Fruit fly (Drosophila melanogaster) whole organism, embryonic: Measurements from ENCODE around the gene CG13700.

Experiments
- Ada2b ChIP-seq: fragments of 200-800 bp; sonication (Bioruptor generic); IDR thresholded peaks from 2 replicates; pipeline ENCODE4 v1.3.6; 2022; ENCODE audit warnings: missing biosample characterization, missing genetic modification characterization
- CG11696 ChIP-seq: fragments of 200-800 bp; sonication (Bioruptor generic); IDR thresholded peaks from 2 replicates; pipeline ENCODE4 v1.3.6; 2022; ENCODE audit warnings: missing biosample characterization, missing genetic modification characterization
- CG9215 ChIP-seq: fragments of 200-800 bp; sonication (Bioruptor generic); IDR thresholded peaks from 2 replicates; pipeline ENCODE4 v1.3.6; 2022; ENCODE audit warnings: missing biosample characterization, missing genetic modification characterization
- CG9817 ChIP-seq: fragments of 200-800 bp; sonication (Bioruptor generic); optimal IDR thresholded peaks from 2 replicates; lab custom pipeline; 2018; ENCODE audit warnings: missing biosample characterization, mild to moderate bottlenecking, missing genetic modification characterization, moderate library complexity
- btn ChIP-seq: fragments of 200-800 bp; sonication (Bioruptor generic); optimal IDR thresholded peaks from 2 replicates; lab custom pipeline; 2016; ENCODE audit warnings: missing biosample characterization, missing genetic modification characterization

dm6 chr3L:18301160-18301559 lies at the start of gene CG13700:
- TF ChIP-seq btn, result no peak
- no peak for TF ChIP-seq Ada2b (GFP tag; lab: Robert Waterston, UW)
- TF ChIP-seq CG9817 (tag; lab: Kevin White, UChicago), result no peak
- TF ChIP-seq CG11696 (GFP tag; lab: Robert Waterston, UW), result no peak
- no peak for TF ChIP-seq CG9215 (GFP tag; lab: Robert Waterston, UW)
